Fruit fly (Drosophila melanogaster) ovary, adult (tissue): ENCODE data around the gene CG43347.
A peak's percentile ranks its signal among the peaks of the same experiment; 100 is the strongest.

Source experiments
- CG17801 ChIP-seq: fragments of 200-800 bp; optimal IDR thresholded peaks from 2 replicates; lab custom pipeline; 2019; ENCODE audit warnings: missing biosample characterization, mild to moderate bottlenecking, missing genetic modification characterization, moderate library complexity; ENCODE audit not compliant: partially characterized antibody

Gene CG43347

DNA sequence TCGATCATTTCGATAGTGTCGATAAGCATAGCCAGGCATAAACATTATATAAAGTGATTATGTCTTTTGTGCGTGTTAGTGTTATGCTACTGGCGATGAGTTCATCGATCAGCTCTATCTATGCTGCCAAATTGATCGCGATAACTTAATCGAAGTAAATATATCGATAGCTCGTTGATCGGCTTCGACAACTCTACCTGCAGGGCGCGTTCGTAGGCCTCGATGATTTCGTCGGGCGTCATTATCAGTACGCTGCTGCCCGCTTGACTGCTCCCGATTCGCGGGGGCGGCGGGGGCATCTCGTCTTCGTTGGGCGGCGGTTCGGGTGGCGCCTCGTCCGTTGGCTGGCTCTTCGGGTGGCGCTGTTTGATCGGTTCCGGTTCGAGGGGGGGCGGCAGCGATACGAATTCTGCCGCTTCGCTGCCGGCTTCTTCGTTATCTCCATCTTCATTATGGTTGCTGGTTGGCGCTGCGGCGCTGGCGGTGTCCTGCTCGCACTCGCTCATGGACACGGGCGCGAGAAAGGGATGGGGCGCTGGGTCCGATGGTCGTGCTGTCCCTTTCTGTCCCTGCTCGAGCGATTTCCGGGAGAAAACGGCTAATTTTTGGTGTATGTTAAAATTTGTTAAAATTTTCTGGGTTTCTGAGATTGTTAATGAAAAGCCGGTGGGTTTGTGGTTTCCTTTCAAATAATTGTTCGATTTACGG lies 17.8 kb downstream of the CG43347 start, which contains the start of gene CG1628:
TSS of gene CG1628 (minus strand) at position 658 of the 708 bp plus-strand sequence.
- no peak for TF ChIP-seq CG17801

DNA sequence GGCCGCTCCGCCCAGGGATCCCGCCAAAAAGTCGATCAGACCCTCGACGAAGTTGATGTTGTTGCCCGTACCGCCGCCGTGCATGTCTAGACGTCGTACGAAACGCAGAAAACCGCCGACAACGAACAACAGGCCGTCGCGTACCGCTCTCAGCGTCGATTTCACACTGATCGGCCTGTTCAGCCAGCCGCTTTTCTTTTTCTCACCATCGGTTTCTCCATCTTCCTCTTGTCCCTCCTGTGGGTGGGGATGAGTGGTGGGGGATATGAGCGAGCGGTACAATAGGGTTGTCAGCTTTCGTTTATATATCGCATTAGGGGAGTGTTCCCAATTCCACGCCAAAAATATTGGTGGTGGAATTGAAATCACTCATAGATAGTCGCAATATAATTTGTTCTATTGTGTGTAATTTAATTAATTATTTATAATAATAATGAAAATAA lies 18.5 kb downstream of the CG43347 start:
- TF ChIP-seq CG17801, result peak; percentile 20

DNA sequence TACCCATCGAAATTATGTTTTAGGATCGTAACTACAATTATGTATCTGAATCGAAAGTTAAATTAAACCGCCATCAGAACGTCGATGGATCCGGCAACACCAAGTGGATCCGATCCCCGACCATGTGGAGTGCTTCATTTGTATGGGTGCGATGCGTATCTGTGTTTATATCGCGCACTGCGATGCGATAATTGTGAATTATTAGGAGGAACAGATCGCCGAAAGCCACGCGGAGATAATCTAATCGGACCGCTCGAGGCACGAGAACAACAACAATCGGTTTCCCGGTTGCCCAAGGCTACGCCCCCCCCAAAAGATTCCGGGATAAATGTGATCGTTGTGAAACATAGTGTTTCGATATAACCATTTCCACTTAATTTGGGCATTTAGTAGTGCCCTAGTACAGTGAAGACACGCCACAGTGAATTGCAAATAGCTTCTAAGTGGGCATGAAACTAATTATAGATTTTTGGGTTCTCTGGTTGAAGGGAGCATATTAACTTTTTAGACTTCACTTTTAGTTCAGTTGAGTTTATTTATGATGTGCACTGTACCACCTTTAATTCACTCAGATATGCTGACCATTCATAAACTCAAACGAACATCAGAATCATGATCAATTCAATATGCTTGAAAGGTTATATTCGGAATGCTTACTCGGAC lies 19.6 kb downstream of the CG43347 start:
- TF ChIP-seq CG17801, result peak; percentile 74

DNA sequence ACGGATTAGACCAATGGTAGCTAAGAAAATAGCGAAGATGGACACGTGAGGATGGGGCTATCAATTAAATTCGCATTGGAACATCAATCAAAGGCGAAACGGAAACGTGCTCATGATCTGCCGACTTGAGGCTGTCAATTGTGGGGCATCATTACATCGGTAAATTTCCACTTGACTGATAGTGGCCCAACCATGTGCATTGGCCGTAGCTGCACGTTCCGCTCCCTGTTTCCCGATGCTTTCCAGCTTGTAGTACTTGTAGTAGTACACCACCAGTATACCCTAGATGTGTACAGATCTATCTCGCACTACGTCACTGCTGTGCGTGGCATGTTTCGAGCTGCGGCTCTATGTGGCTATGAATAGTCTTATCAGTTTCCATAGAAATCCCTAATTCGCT lies 20.7 kb downstream of the CG43347 start:
- no peak for TF ChIP-seq CG17801

DNA sequence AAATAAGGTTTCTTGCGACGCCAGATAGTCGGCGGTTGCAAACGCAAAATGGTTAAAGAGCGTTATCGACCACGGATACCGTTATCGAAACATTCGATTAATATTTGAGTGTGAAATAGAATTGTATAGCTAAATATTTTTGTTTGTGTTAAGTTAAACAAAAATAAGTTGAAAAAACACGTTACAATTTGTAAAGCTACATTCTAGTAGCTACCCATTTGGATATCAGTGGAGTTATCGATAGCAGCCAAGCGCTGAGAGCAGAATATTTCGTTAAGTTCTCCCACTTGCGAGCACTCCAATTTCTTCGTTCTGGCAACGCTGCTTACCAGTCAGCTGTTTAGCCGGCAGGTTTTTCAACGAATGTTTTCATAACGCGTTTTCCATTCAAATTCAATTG lies 24.2 kb downstream of the CG43347 start, which contains the start of the genes Hmr and CG2124:
TSS of gene Hmr (minus strand) at position 43 of the 400 bp plus-strand sequence.
TSS of gene CG2124 (plus strand) at position 310 of the 400 bp plus-strand sequence.
- TF ChIP-seq CG17801, result peak; percentile 7

DNA sequence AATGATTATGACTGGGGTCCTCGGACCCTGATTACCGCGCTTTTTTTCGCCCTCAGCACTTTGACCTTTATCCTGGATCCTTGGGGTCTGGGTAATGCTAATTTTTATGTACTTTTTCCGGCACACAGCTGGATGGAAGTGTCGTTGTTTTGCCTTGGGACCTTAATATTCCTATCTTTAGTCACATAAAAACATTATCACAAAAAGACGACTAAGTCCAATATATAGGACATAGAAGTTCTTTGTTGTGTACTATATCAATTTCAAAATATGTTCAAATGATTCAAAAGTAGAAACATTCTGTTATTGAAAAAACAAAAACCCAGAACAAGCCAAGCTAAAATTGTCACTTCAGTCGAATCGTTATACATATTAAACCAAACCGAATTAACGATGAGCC lies 31.2 kb downstream of the CG43347 start, which contains the start of gene Rab9D:
TSS of gene Rab9D (plus strand) at position 301 of the 400 bp plus-strand sequence.
- TF ChIP-seq CG17801, result no peak

DNA sequence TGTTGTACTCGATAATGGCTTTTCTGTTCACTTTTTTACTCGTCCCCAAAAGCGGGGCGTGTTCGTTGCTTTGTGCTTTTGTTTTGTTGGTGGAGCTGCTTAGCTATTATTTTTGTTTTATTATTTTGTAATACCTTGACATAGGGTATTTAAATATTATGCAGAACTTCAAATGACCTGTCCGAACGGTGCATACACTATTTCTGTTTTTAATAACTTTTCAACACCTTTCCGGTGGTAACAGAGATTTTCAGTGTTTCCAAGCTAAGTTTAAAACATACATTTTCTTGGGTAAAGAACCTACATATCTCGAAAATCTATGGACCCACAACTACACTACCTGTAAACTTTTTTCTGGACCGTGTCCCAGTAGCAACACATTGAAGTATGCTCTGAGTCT lies 32.5 kb downstream of the CG43347 start:
- TF ChIP-seq CG17801, result peak; percentile 91

DNA sequence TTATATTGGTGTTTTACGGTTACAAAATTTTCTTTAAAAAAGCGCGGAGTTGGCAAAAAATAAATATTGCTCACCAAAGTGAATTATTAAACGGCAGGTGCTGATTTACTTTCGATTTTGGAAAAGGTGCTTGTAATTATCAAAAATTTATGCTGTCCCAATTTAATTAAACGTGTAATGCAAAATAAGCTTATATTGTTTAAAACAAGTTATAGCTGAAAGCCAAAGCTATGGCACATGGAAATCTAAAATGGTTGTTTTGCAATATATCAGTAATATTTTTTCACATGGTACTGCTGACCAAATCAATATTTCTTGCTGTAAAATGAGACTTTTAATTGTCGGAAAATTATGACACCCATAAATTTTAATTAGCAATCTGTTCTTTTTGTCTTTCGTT lies 33.8 kb downstream of the CG43347 start:
- TF ChIP-seq CG17801, result no peak

DNA sequence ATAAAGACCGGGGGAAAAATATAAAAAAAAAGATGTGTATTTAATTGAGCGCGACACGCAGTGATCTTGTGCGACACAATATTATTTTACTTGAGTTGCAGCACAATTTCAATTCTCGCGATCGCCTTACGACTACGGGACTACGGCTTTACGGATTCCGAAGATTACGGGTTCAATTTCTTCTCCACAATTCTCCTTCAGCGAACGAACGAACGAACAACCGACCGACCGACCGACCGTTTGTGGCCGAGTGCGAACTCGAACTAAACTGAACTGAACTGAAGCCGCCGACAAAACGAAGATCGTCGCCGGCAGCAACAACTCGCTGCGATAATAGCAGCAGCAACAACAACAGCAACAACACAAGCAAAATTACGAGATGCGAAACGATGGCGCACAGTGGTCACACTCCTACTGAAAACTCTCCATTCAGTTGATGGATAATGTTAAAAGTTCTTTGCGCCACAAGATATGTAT lies 34.8 kb downstream of the CG43347 start, which contains the start of gene spri:
TSS of gene spri (minus strand) at position 265 of the 477 bp plus-strand sequence.
- peak; percentile 73 for TF ChIP-seq CG17801

DNA sequence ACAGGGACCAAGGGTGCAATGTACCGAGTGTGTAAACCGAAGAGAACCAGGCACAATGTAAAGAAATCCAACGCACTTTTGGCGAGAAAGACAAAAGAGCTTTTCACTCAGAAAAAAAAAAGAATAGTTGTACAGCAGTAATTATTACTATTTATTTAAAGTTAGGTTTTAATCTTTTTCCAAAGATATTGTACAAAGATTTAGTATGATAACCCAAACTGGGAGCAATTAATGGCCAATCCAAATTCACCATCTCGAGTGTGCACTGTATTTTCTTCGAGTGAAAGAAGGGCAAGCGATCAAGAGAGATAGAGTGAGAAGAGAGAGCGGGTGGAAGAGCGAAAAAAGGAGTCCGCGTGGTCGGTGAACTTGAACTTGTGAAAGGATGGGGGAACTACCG lies 35.5 kb downstream of the CG43347 start:
- TF ChIP-seq CG17801, result peak; percentile 44

DNA sequence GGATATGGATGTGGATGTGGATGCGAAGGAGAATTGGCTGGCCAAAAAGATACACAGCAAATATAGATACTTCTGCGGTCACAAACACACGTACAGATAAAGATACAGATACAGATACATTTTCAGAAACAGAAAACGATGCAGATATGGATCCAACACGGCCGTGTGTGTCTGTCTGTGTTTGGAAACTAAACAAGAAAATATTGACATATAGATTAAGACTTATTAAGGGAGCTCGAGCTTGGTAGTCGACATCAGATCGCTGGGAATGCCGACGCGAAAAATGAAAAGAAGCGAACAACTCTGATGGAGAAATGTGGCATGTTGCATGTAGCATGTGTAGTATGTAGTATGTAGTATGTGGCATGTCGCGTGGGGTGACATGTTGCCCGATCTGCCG lies 37.9 kb downstream of the CG43347 start:
- TF ChIP-seq CG17801, result no peak

DNA sequence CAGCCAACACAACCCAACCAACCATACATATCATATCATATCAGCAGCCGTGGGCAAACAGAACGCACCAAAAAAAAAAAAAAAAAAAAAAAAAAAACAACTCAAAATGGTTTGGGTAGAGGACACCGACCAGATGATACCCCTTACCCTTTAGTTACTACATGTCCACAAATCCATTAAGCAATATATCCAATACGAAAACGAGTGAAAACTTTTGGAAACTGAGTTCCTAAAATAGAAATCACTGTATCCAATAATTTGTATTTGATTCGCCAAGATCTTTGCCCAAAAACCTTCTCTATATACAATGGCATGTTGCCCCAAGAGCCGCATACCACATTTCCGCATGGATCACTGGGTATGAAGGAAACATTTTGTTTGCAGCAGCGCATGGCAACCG lies 38.5 kb downstream of the CG43347 start:
- TF ChIP-seq CG17801, result no peak

DNA sequence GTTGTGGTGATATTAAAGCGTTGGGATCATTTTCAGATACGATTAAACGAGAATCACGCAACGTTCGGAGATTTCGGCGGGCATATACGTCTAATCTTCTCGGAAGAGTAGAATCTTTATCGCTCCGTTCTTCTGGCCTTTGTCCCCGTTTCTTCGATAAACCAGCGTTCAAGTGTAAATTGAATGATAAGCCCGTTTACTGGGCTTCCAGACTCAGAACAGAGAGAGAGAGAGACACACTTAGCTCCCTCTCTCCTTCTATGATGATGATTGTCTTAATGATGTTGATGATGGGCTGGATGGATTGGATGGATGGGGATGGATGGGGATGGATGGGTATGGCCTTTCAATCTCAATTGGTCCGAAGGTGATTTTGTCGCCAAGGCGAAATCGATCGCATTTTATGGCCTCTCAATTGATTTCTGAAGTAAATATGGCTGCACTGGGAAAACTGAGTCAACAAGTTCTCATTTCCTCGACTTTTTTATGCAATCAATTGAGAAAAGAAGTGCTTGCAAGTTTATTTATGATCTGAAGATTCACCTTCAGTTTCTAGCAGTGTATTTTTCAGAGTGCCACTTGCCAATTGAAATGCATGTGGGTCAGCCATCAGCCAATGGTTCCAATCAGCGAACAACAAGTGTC lies 39.4 kb downstream of the CG43347 start:
- TF ChIP-seq CG17801, result no peak

DNA sequence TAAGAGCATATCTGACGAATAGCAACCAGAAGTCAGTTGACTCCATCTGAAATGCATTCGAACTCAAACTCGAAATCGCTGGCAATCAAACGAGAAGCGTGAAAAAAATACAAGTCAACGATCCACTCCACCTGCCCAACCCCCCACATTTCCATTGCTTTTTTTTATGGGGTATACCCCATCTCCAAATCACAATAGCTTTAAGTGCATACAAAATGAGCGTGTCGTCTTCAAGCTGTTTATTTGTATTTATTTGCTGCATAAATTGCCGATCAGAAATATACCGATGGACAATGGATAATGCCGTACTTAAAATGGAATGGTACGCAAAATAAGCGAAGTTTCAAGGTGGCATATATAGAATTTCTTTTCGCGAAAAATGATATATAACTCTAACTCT lies 40.4 kb downstream of the CG43347 start:
- no peak for TF ChIP-seq CG17801

DNA sequence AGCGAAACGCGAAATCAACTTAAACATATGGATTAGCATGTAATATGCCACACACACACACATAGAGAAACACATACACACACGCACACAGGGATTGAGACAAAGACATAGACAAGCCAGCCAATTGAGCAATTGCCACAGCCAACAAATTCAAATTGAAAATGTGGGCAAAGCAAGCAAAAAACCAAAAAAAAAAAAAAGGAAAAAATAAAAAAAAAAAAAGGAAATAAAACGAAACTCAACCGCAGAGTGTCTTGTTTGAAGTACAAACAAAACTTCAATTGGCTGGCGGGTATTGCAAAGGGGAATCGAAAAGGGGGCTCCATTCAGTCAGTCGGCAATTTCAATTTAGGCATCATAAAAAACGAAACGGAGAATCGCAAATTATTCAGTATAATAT lies 42.2 kb downstream of the CG43347 start:
- TF ChIP-seq CG17801, result no peak

DNA sequence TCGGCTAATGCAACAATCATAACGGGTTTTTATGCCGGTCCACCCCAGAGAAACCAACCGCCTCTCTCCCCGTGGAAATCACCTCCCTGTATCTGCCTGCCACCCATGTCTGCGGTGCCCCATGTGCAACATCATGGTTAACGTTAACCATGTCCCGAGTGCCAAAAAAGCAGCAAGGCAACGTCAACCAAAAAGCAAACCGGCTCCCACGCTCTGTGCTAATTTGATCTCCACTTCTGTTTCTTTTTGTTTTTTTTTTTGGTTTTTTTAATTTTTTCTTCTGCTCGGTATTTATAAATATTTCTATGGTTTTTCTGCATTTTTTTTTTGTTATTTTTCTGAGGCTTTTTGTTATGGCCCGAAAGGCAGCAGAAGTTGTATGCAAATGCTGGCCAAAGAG lies 43.0 kb downstream of the CG43347 start:
- no peak for TF ChIP-seq CG17801

DNA sequence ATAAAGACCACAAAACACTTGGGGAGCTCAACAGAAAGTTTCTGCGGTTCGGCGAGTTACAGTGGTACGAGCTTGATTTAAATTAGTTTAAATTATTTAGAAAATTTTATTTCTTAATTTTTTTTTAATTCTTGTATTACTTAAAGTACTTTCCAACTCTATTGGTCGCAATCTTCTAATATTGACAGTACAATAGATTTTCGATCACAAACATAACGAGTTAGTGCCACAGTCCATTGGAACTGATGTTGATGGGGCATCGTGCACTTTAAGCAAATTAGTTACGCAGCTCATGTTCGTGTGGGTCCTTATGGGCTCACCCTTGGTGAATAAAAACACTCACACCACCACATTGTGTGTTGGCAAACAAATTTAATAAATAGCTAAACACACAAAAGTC lies 46.4 kb downstream of the CG43347 start:
- no peak for TF ChIP-seq CG17801
